Worm (Caenorhabditis elegans): Measurements from ENCODE around the gene T05A1.5.

Gene T05A1.5

ce11 chrIV:9512836-9513235 lies 33.2 kb upstream of the T05A1.5 start, which contains the start of gene C33A12.3:
TSS of gene C33A12.3 (minus strand) at chrIV:9513002.
- TF ChIP-seq unc-86 (tag; optimal IDR thresholded peaks at IDR 0.05), result no peak

ce11 chrIV:9513360-9513777 lies 32.7 kb upstream of the T05A1.5 start:
- TF ChIP-seq fax-1 (tag; optimal IDR thresholded peaks at IDR 0.05) (no peak), hlh-30 (tag; optimal IDR thresholded peaks at IDR 0.05; ENCODE audit: insufficient read depth) (peak; percentile 76), pros-1 (tag; optimal IDR thresholded peaks at IDR 0.05) (no peak), nhr-232 (tag; optimal IDR thresholded peaks at IDR 0.05) (no peak), ceh-34 (tag; optimal IDR thresholded peaks at IDR 0.05) (no peak), rnt-1 (tag; optimal IDR thresholded peaks at IDR 0.05) (peak; percentile 15)

- TF ChIP-seq K02D7.2 (tag; optimal IDR thresholded peaks at IDR 0.05), result no peak
- no peak for TF ChIP-seq unc-86 (tag; optimal IDR thresholded peaks at IDR 0.05)
- no peak for TF ChIP-seq hlh-13 (GFP tag; optimal IDR thresholded peaks at IDR 0.05)
- no peak for TF ChIP-seq ceh-14 (tag; optimal IDR thresholded peaks at IDR 0.05)
- no peak for TF ChIP-seq odd-2 (tag; optimal IDR thresholded peaks at IDR 0.05)
- TF ChIP-seq sox-2 (GFP tag; IDR thresholded peaks at IDR 0.05), result no peak
- no peak for TF ChIP-seq ztf-16 (tag; optimal IDR thresholded peaks at IDR 0.05)
- no peak for TF ChIP-seq pag-3 (tag; optimal IDR thresholded peaks at IDR 0.05; ENCODE audit: borderline replicate concordance)
- no peak for TF ChIP-seq ceh-34 (tag; optimal IDR thresholded peaks at IDR 0.05)
- TF ChIP-seq ceh-6 (GFP tag; optimal IDR thresholded peaks at IDR 0.05), result no peak
- TF ChIP-seq fkh-10 (GFP tag; optimal IDR thresholded peaks at IDR 0.05), result no peak
- TF ChIP-seq ceh-45 (GFP tag; IDR thresholded peaks at IDR 0.05), result no peak
- no peak for TF ChIP-seq ceh-24 (tag; optimal IDR thresholded peaks at IDR 0.05)
- TF ChIP-seq elt-4 (tag; optimal IDR thresholded peaks at IDR 0.05), result no peak
- TF ChIP-seq pqm-1 (tag; optimal IDR thresholded peaks at IDR 0.05), result no peak
- no peak for TF ChIP-seq lin-11 (tag; optimal IDR thresholded peaks at IDR 0.05)
Observed at ce11 chrIV:9514132-9514531, 32.0 kb upstream of the T05A1.5 start.

- no peak for TF ChIP-seq unc-42 (tag; optimal IDR thresholded peaks at IDR 0.05)
- no peak for TF ChIP-seq ets-4 (tag; optimal IDR thresholded peaks at IDR 0.05)
- no peak for TF ChIP-seq hlh-6 (tag; optimal IDR thresholded peaks at IDR 0.05)
- no peak for TF ChIP-seq F13H6.1 (tag; optimal IDR thresholded peaks at IDR 0.05)
- TF ChIP-seq ref-2 (tag; optimal IDR thresholded peaks at IDR 0.05), result no peak
- no peak for TF ChIP-seq nhr-11 (tag; optimal IDR thresholded peaks at IDR 0.05)
- no peak for TF ChIP-seq ceh-30 (tag; optimal IDR thresholded peaks at IDR 0.05)
- TF ChIP-seq pat-9 (tag; optimal IDR thresholded peaks at IDR 0.05), result no peak
- TF ChIP-seq hlh-13 (GFP tag; optimal IDR thresholded peaks at IDR 0.05), result no peak
- TF ChIP-seq rnt-1 (tag; optimal IDR thresholded peaks at IDR 0.05), result no peak
- no peak for TF ChIP-seq dve-1 (tag; optimal IDR thresholded peaks at IDR 0.05)
- no peak for TF ChIP-seq unc-86 (tag; optimal IDR thresholded peaks at IDR 0.05)
- no peak for TF ChIP-seq hlh-8 (tag; optimal IDR thresholded peaks at IDR 0.05)
- no peak for TF ChIP-seq zip-5 (tag; optimal IDR thresholded peaks at IDR 0.05)
- TF ChIP-seq unc-3 (GFP tag; conservative IDR thresholded peaks at IDR 0.05), result no peak
- TF ChIP-seq unc-3 (tag; optimal IDR thresholded peaks at IDR 0.05), result no peak
- no peak for TF ChIP-seq ceh-31 (tag; optimal IDR thresholded peaks at IDR 0.05)
- TF ChIP-seq Y22D7AL.16 (tag; optimal IDR thresholded peaks at IDR 0.05), result no peak
- no peak for TF ChIP-seq sox-2 (GFP tag; IDR thresholded peaks at IDR 0.05)
- TF ChIP-seq pag-3 (tag; optimal IDR thresholded peaks at IDR 0.05; ENCODE audit: borderline replicate concordance), result no peak
Observed at ce11 chrIV:9516831-9517230, 29.3 kb upstream of the T05A1.5 start, which contains the start of gene C33A12.19. TSS of gene C33A12.19 (plus strand) at chrIV:9516999.

- TF ChIP-seq Y22D7AL.16 (tag; optimal IDR thresholded peaks at IDR 0.05), result no peak
- no peak for TF ChIP-seq pag-3 (tag; optimal IDR thresholded peaks at IDR 0.05; ENCODE audit: borderline replicate concordance)
- no peak for TF ChIP-seq unc-42 (tag; optimal IDR thresholded peaks at IDR 0.05)
- no peak for TF ChIP-seq pax-1 (tag; optimal IDR thresholded peaks at IDR 0.05)
- no peak for TF ChIP-seq T23F11.4 (GFP tag; optimal IDR thresholded peaks at IDR 0.05)
- no peak for TF ChIP-seq hlh-13 (GFP tag; optimal IDR thresholded peaks at IDR 0.05)
- no peak for TF ChIP-seq fkh-6 (tag; optimal IDR thresholded peaks at IDR 0.05)
- no peak for TF ChIP-seq ceh-14 (tag; optimal IDR thresholded peaks at IDR 0.05)
- no peak for TF ChIP-seq ceh-31 (tag; optimal IDR thresholded peaks at IDR 0.05)
- TF ChIP-seq che-1 (tag; optimal IDR thresholded peaks at IDR 0.05), result no peak
- no peak for TF ChIP-seq madf-2 (tag; optimal IDR thresholded peaks at IDR 0.05)
- TF ChIP-seq C08G9.2 (tag; optimal IDR thresholded peaks at IDR 0.05), result no peak
- TF ChIP-seq ets-4 (tag; optimal IDR thresholded peaks at IDR 0.05), result no peak
- no peak for TF ChIP-seq C38D4.7 (GFP tag; optimal IDR thresholded peaks at IDR 0.05)
- TF ChIP-seq K09A11.1 (tag; optimal IDR thresholded peaks at IDR 0.05; ENCODE audit: insufficient read depth), result no peak
Observed at ce11 chrIV:9518608-9519007, 27.5 kb upstream of the T05A1.5 start, which contains the start of gene nlp-35. TSS of gene nlp-35 (minus strand) at chrIV:9518926.

All from whole organism, late embryonic.